Fruit fly (Drosophila melanogaster) whole organism, pupa: ENCODE measurements around the gene CG5793.

Experiments used
- CG10348 ChIP-seq: fragments of 200-800 bp; sonication (Bioruptor generic); IDR thresholded peaks from 2 replicates; pipeline ENCODE4 v1.3.6; 2022; ENCODE audit warnings: missing biosample characterization, missing genetic modification characterization
- CG12605 ChIP-seq: fragments of 200-800 bp; sonication (Bioruptor generic); IDR thresholded peaks from 2 replicates; pipeline ENCODE4 v1.3.6; 2022; ENCODE audit warnings: missing biosample characterization, missing genetic modification characterization
- CG13204 ChIP-seq: fragments of 200-800 bp; sonication (Bioruptor generic); optimal IDR thresholded peaks from 2 replicates; lab custom pipeline; 2018; ENCODE audit warnings: missing biosample characterization, mild to moderate bottlenecking, missing genetic modification characterization, moderate library complexity
- CG14655 ChIP-seq: fragments of 200-800 bp; sonication (Bioruptor generic); optimal IDR thresholded peaks from 3 replicates; lab custom pipeline; 2017; ENCODE audit warnings: mild to moderate bottlenecking, missing biosample characterization, missing genetic modification reagents, missing genetic modification characterization
- CG15710 ChIP-seq: fragments of 200-800 bp; sonication (Bioruptor generic); optimal IDR thresholded peaks from 2 replicates; lab custom pipeline; 2018; ENCODE audit warnings: missing biosample characterization, mild to moderate bottlenecking, missing genetic modification characterization, moderate library complexity
- CG17806 ChIP-seq: fragments of 200-800 bp; sonication (Bioruptor generic); optimal IDR thresholded peaks from 2 replicates; lab custom pipeline; 2018; ENCODE audit warnings: missing biosample characterization, mild to moderate bottlenecking, missing genetic modification characterization, moderate library complexity
- CG32121 ChIP-seq: fragments of 200-800 bp; sonication (Bioruptor generic); IDR thresholded peaks from 2 replicates; pipeline ENCODE4 v1.3.6; 2022; ENCODE audit warnings: missing biosample characterization, missing genetic modification characterization
- CG34367 ChIP-seq: fragments of 200-800 bp; sonication (Bioruptor generic); optimal IDR thresholded peaks from 2 replicates; lab custom pipeline; 2018; ENCODE audit warnings: missing biosample characterization, mild to moderate bottlenecking, missing genetic modification characterization
- CG4496 ChIP-seq: fragments of 200-800 bp; sonication (Bioruptor generic); IDR thresholded peaks from 3 replicates; pipeline ENCODE4 v1.3.6; 2022; ENCODE audit warnings: missing biosample characterization, missing genetic modification characterization
- CG8159 ChIP-seq: fragments of 200-800 bp; sonication (Bioruptor generic); optimal IDR thresholded peaks from 3 replicates; lab custom pipeline; 2018; ENCODE audit warnings: missing biosample characterization, mild to moderate bottlenecking, missing genetic modification characterization, moderate library complexity
- CG8301 ChIP-seq: fragments of 200-800 bp; sonication (Bioruptor generic); optimal IDR thresholded peaks from 2 replicates; lab custom pipeline; 2018; ENCODE audit warnings: missing biosample characterization, mild to moderate bottlenecking, missing genetic modification characterization
- CG9948 ChIP-seq: fragments of 200-800 bp; sonication (Bioruptor generic); optimal IDR thresholded peaks from 2 replicates; lab custom pipeline; 2018; ENCODE audit warnings: missing biosample characterization, mild to moderate bottlenecking, missing genetic modification characterization, moderate library complexity
- D1 ChIP-seq: fragments of 200-800 bp; sonication (Bioruptor generic); optimal IDR thresholded peaks from 2 replicates; lab custom pipeline; 2018; ENCODE audit warnings: missing biosample characterization, mild to moderate bottlenecking, missing genetic modification characterization, moderate library complexity
- EcR ChIP-seq: fragments of 200-800 bp; sonication (Bioruptor generic); optimal IDR thresholded peaks from 3 replicates; lab custom pipeline; 2019; ENCODE audit warnings: missing biosample characterization, missing genetic modification characterization, mild to moderate bottlenecking, moderate library complexity, missing genetic modification reagents
- Ets98B ChIP-seq: fragments of 200-800 bp; sonication (Bioruptor generic); IDR thresholded peaks from 2 replicates; pipeline ENCODE4 v1.3.6; 2022; ENCODE audit warnings: missing biosample characterization, missing genetic modification characterization
- Pif1A ChIP-seq: fragments of 200-800 bp; sonication (Bioruptor generic); optimal IDR thresholded peaks from 3 replicates; lab custom pipeline; 2016; ENCODE audit warnings: missing biosample characterization, missing genetic modification characterization
- Pif1B ChIP-seq: fragments of 200-800 bp; sonication (Bioruptor generic); optimal IDR thresholded peaks from 3 replicates; lab custom pipeline; 2016; ENCODE audit warnings: missing biosample characterization, missing genetic modification characterization
- Snoo ChIP-seq: fragments of 200-800 bp; sonication (Bioruptor generic); optimal IDR thresholded peaks from 3 replicates; lab custom pipeline; 2017; ENCODE audit warnings: missing biosample characterization, mild to moderate bottlenecking, missing genetic modification characterization, inconsistent platforms
- fd96Ca ChIP-seq: fragments of 200-800 bp; sonication (Bioruptor generic); IDR thresholded peaks from 3 replicates; pipeline ENCODE4 v1.3.6; 2022; ENCODE audit warnings: missing biosample characterization, missing genetic modification characterization
- gl ChIP-seq: fragments of 200-800 bp; sonication (Bioruptor generic); optimal IDR thresholded peaks from 2 replicates; lab custom pipeline; 2018; ENCODE audit warnings: missing biosample characterization, mild to moderate bottlenecking, missing genetic modification characterization
- rn ChIP-seq: fragments of 200-800 bp; sonication (Bioruptor generic); IDR thresholded peaks from 2 replicates; pipeline ENCODE4 v1.3.6; 2022; ENCODE audit warnings: missing biosample characterization, missing genetic modification characterization

CG5793 gene

dm6 chr3R:21084979-21085378, 42.4 kb upstream of the CG5793 start:
- no peak for TF ChIP-seq CG4496 (GFP tag; lab: Robert Waterston, UW)
- peak; percentile 87 for TF ChIP-seq EcR (GFP tag; lab: Kevin White, UChicago)
- TF ChIP-seq Snoo (tag; lab: Kevin White, UChicago) = no peak
- no peak for TF ChIP-seq D1

dm6 chr3R:21089416-21089815, 38.0 kb upstream of the CG5793 start:
- TF ChIP-seq CG32121 = peak; percentile 29; the same call in 1 of the 2 replicates
- no peak for TF ChIP-seq CG14655
- TF ChIP-seq CG17806 (tag; lab: Kevin White, UChicago) = no peak
- peak; percentile 32 for TF ChIP-seq CG8159
- peak; percentile 60 for TF ChIP-seq Pif1A
- TF ChIP-seq Snoo (tag; lab: Kevin White, UChicago) = peak; percentile 43
- TF ChIP-seq CG15710 (tag; lab: Kevin White, UChicago) = no peak
- TF ChIP-seq CG13204 (GFP tag; lab: Kevin White, UChicago) = no peak
- TF ChIP-seq EcR (GFP tag; lab: Kevin White, UChicago) = no peak
- no peak for TF ChIP-seq CG9948 (tag; lab: Kevin White, UChicago)
- peak; percentile 12 for TF ChIP-seq gl (tag; lab: Kevin White, UChicago)
- TF ChIP-seq D1 = no peak
- TF ChIP-seq CG34367 (tag; lab: Kevin White, UChicago) = peak; percentile 41
- no peak for TF ChIP-seq CG8301
- TF ChIP-seq Ets98B = peak; percentile 27; the same call in 1 of the 2 replicates
- TF ChIP-seq rn (GFP tag; lab: Robert Waterston, UW) = no peak
- peak; percentile 42; the same call in 1 of the 3 replicates for TF ChIP-seq fd96Ca (GFP tag; lab: Robert Waterston, UW)
- 0 out of 2 replicates have a peak, but pooled peaks have one; percentile 31 for TF ChIP-seq CG12605 (GFP tag; lab: Robert Waterston, UW)
- peak; percentile 64 for TF ChIP-seq Pif1B (GFP tag; lab: Kevin White, UChicago)
- TF ChIP-seq CG4496 (GFP tag; lab: Robert Waterston, UW) = peak; percentile 54; the same call in 1 of the 3 replicates
- TF ChIP-seq, all 21 proteins: peak for 11

DNA sequence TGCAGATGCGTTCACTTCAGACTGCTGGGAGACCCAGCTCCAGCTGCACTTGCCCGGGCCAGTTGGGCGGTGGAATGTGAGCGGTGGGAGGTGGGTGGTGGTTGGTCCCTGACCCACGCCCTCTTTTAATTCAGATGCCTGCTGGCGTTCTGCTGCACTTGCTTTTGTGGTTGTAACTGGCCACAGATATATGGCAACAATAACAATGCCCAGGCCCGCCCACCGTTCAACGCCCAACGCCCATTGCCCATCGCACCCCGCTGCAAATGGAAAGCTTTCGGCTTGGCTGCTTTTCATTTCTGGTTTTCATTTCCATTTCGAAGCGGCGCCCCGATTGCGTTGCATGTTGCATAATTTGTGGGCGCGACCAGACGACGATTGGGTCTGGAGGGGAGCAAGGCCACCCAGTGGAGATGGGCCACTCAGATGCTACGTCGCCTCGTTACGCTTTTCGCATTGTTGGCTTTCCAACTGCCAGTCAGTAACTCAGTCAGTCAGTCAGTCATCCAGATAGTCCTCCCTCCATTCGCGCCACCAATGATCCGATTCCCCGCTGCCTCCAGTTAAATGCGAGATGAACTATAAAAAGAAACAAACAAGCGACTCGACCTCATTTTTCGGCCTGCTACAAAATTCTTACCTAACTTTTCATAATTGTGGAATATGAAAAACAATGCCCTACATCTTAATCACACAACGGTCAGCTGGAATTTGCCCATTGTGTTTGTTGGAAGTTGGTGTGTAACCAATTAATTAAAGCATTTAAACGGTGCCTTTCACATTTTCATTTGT, 36.9 kb upstream of the CG5793 start:
- TF ChIP-seq CG9948 (tag; lab: Kevin White, UChicago) = no peak
- TF ChIP-seq fd96Ca (GFP tag; lab: Robert Waterston, UW) = no peak
- TF ChIP-seq Snoo (tag; lab: Kevin White, UChicago) = no peak
- TF ChIP-seq EcR (GFP tag; lab: Kevin White, UChicago) = peak; percentile 62
- TF ChIP-seq CG12605 (GFP tag; lab: Robert Waterston, UW) = no peak
- TF ChIP-seq Pif1A = no peak
- no peak for TF ChIP-seq CG17806 (tag; lab: Kevin White, UChicago)
- TF ChIP-seq CG13204 (GFP tag; lab: Kevin White, UChicago) = peak; percentile 20
- TF ChIP-seq gl (tag; lab: Kevin White, UChicago) = no peak
- no peak for TF ChIP-seq Pif1B (GFP tag; lab: Kevin White, UChicago)
- no peak for TF ChIP-seq CG32121

dm6 chr3R:21091500-21091899, 35.9 kb upstream of the CG5793 start:
- TF ChIP-seq CG10348 (no peak), CG34367 (tag; lab: Kevin White, UChicago) (no peak), CG14655 (no peak), CG4496 (GFP tag; lab: Robert Waterston, UW) (peak; percentile 40; the same call in 1 of the 3 replicates)
- TF ChIP-seq, all 21 proteins: peak for 1

- TF ChIP-seq Pif1A (no peak), EcR (GFP tag; lab: Kevin White, UChicago) (peak; percentile 64)
- TF ChIP-seq, all 21 proteins: peak for 1
These were observed 35.3 kb upstream of the CG5793 start for dm6 chr3R:21092036-21092435.

- TF ChIP-seq Snoo (tag; lab: Kevin White, UChicago) (no peak), CG32121 (no peak), rn (GFP tag; lab: Robert Waterston, UW) (no peak), CG15710 (tag; lab: Kevin White, UChicago) (no peak), CG34367 (tag; lab: Kevin White, UChicago) (no peak), CG9948 (tag; lab: Kevin White, UChicago) (no peak), CG13204 (GFP tag; lab: Kevin White, UChicago) (no peak), D1 (no peak), gl (tag; lab: Kevin White, UChicago) (no peak), CG14655 (no peak), fd96Ca (GFP tag; lab: Robert Waterston, UW) (no peak), CG4496 (GFP tag; lab: Robert Waterston, UW) (no peak), CG8301 (no peak), CG17806 (tag; lab: Kevin White, UChicago) (no peak), EcR (GFP tag; lab: Kevin White, UChicago) (no peak), Pif1B (GFP tag; lab: Kevin White, UChicago) (no peak), CG10348 (no peak)
- TF ChIP-seq, all 21 proteins: peak for 0
These were observed 34.5 kb upstream of the CG5793 start for dm6 chr3R:21092829-21093228.
